Fruit fly (Drosophila melanogaster): ENCODE measurements around the gene CG4849.

CG4849 gene

DNA sequence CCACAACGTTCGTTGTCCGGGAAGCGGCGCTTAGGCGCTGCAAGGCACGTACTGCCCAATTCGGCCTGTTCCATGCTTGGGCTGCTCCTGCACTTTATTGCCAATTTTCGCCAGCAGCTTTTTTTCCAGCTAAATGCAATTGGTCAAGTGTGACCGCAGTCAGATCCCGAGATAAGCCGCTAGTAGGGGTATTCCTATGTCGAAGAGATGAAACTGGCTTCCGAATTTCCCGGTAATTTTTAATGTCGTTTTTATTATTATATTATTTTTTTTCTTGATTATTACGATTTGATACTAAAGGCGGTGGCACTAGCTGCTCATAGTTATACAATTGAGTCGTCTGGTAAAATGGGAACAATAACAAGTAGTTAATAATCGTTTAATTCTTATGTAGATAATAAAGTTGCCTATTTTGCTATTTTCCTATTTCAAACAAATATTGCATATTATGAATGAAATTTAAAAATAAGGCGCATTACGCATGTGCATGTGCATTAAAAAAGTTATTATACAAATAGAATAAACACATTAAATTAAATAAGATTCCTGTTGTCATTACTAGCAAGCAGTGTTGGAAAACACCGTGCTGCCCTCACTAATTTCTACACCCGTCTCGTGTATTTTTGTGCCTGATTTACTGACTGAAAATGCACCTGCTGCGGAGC is 46.7 kb upstream of the CG4849 start, which contains the start of the genes CG5003 and mRpS22 (continued):
- no peak for TF ChIP-seq Vsx1 (GFP tag; optimal IDR thresholded peaks at IDR 0.05)
- TF ChIP-seq CG8765 (GFP tag; IDR thresholded peaks at IDR 0.05) = 0 out of 2 replicates have a peak, but pooled peaks have one; percentile 5
- TF ChIP-seq Hmx (GFP tag; optimal IDR thresholded peaks at IDR 0.05) = no peak
- peak; percentile 32 for TF ChIP-seq HmgZ (tag; optimal IDR thresholded peaks at IDR 0.05)
- TF ChIP-seq exex (tag; optimal IDR thresholded peaks at IDR 0.05) = peak; percentile 48
- peak; percentile 76 for TF ChIP-seq phol (tag; optimal IDR thresholded peaks at IDR 0.05)
- peak; percentile 21; the same call in 1 of the 3 replicates for TF ChIP-seq dysf (GFP tag; IDR thresholded peaks at IDR 0.05)
- TF ChIP-seq BEAF-32 (GFP tag; optimal IDR thresholded peaks at IDR 0.05) = peak; percentile 68
- TF ChIP-seq Atf3 (GFP tag; optimal IDR thresholded peaks at IDR 0.05) = peak; percentile 11
- TF ChIP-seq ato (GFP tag; IDR thresholded peaks at IDR 0.05; ENCODE audit: partially characterized antibody) = no peak
- TF ChIP-seq nmo (GFP tag; optimal IDR thresholded peaks at IDR 0.05) = peak; percentile 80
- peak; percentile 31 for TF ChIP-seq CG18011 (GFP tag; optimal IDR thresholded peaks at IDR 0.05)
- no peak for TF ChIP-seq her (GFP tag; optimal IDR thresholded peaks at IDR 0.05)
- TF ChIP-seq CG13287 (GFP tag; IDR thresholded peaks at IDR 0.05; ENCODE audit: partially characterized antibody) = peak; percentile 27; the same call in 1 of the 2 replicates
- peak; percentile 25; the same call in 1 of the 2 replicates for TF ChIP-seq al (GFP tag; IDR thresholded peaks at IDR 0.05)
- TF ChIP-seq HLH4C (GFP tag; IDR thresholded peaks at IDR 0.05; ENCODE audit: partially characterized antibody) = no peak
- TF ChIP-seq Hsf (GFP tag; optimal IDR thresholded peaks at IDR 0.05) = peak; percentile 54
- TF ChIP-seq CG3281 (GFP tag; optimal IDR thresholded peaks at IDR 0.05) = peak; percentile 69
- peak; percentile 8 for TF ChIP-seq tap (tag; optimal IDR thresholded peaks at IDR 0.05)
- no peak for TF ChIP-seq Optix (GFP tag; IDR thresholded peaks at IDR 0.05)
- TF ChIP-seq Aef1 (GFP tag; IDR thresholded peaks at IDR 0.05) = peak; percentile 33; the same call in 1 of the 3 replicates
- TF ChIP-seq ara (GFP tag; IDR thresholded peaks at IDR 0.05) = no peak
- TF ChIP-seq amos (GFP tag; IDR thresholded peaks at IDR 0.05; ENCODE audit: partially characterized antibody) = peak; percentile 41; the same call in 1 of the 2 replicates
- TF ChIP-seq kni (GFP tag; optimal IDR thresholded peaks at IDR 0.05) = no peak
- no peak for TF ChIP-seq CG10321 (GFP tag; IDR thresholded peaks at IDR 0.05)
- TF ChIP-seq CG15479 (GFP tag; optimal IDR thresholded peaks at IDR 0.05) = no peak
- TF ChIP-seq CG32532 (GFP tag; IDR thresholded peaks at IDR 0.05) = peak; percentile 52
- TF ChIP-seq Scr (GFP tag; IDR thresholded peaks at IDR 0.05; ENCODE audit: partially characterized antibody) = peak; percentile 48; the same call in 1 of the 2 replicates
- TF ChIP-seq Ssrp (tag; optimal IDR thresholded peaks at IDR 0.05) = peak; percentile 58
- peak; percentile 81 for TF ChIP-seq CG12391 (tag; optimal IDR thresholded peaks at IDR 0.05)
- TF ChIP-seq CG31224 (GFP tag; IDR thresholded peaks at IDR 0.05) = no peak; the same call in 1 of the 2 replicates
- TF ChIP-seq Lhr (GFP tag; optimal IDR thresholded peaks at IDR 0.05) = peak; percentile 24
- TF ChIP-seq mirr (GFP tag; optimal IDR thresholded peaks at IDR 0.05) = peak; percentile 3
- peak; percentile 38 for TF ChIP-seq unpg (GFP tag; optimal IDR thresholded peaks at IDR 0.05)
- peak; percentile 28 for TF ChIP-seq CG9876 (GFP tag; optimal IDR thresholded peaks at IDR 0.05)
- peak; percentile 42 for TF ChIP-seq Sry-δ (GFP tag; optimal IDR thresholded peaks at IDR 0.05)
- TF ChIP-seq CG8924 (tag; optimal IDR thresholded peaks at IDR 0.05) = peak; percentile 73
- no peak for TF ChIP-seq CG14050 (GFP tag; IDR thresholded peaks at IDR 0.05)
- peak in 1 of 2 experiments; percentile 32 for TF ChIP-seq Pdp1 (GFP tag; optimal IDR thresholded peaks at IDR 0.05)
- TF ChIP-seq CG31441 (GFP tag; IDR thresholded peaks at IDR 0.05) = peak; percentile 64
- TF ChIP-seq CG18476 (GFP tag; optimal IDR thresholded peaks at IDR 0.05) = peak; percentile 57
- peak; percentile 16 for TF ChIP-seq pho (GFP tag; optimal IDR thresholded peaks at IDR 0.05)
- no peak for TF ChIP-seq CG12236 (GFP tag; optimal IDR thresholded peaks at IDR 0.05)
- peak; percentile 59 for TF ChIP-seq CG1233 (GFP tag; optimal IDR thresholded peaks at IDR 0.05)
- TF ChIP-seq CG9437 (GFP tag; optimal IDR thresholded peaks at IDR 0.05) = peak; percentile 60
- peak; percentile 11 for TF ChIP-seq vfl (GFP tag; optimal IDR thresholded peaks at IDR 0.05)
- peak; percentile 13 for TF ChIP-seq Bdp1 (GFP tag; optimal IDR thresholded peaks at IDR 0.05)
- peak; percentile 59 for TF ChIP-seq Chrac-16 (GFP tag; optimal IDR thresholded peaks at IDR 0.05)
